Worm (Caenorhabditis elegans) whole organism, L4 larva: Measurements from ENCODE around the gene F54G2.1.

Experiments
- ama-1 ChIP-seq: fragments of 150-350 bp; optimal IDR thresholded peaks from 2 replicates; lab custom pipeline; 2014; ENCODE audit warnings: inconsistent platforms, mixed read lengths
- arid-1 ChIP-seq: fragments of 200-800 bp; sonication (Bioruptor generic); conservative IDR thresholded peaks from 2 replicates; pipeline ENCODE4 v1.3.6; 2022; ENCODE audit warnings: missing genetic modification reagents, missing genetic modification characterization, missing compliant biosample characterization
- ces-1 ChIP-seq: fragments of 150-350 bp; sonication (generic microtip); optimal IDR thresholded peaks from 4 replicates; lab custom pipeline; 2014; ENCODE audit warnings: missing biosample characterization, missing genetic modification reagents, missing genetic modification characterization
- cey-2 ChIP-seq: sonication (generic microtip); optimal IDR thresholded peaks from 3 replicates; lab custom pipeline; 2017; ENCODE audit warnings: missing genetic modification characterization, mild to moderate bottlenecking, missing compliant biosample characterization, antibody characterized with exemption, borderline replicate concordance; ENCODE audit not compliant: insufficient read depth
- dmd-6 ChIP-seq: fragments of 200-800 bp; sonication (Bioruptor generic); IDR thresholded peaks from 2 replicates; pipeline ENCODE4 v1.3.6; 2022; ENCODE audit warnings: missing genetic modification reagents, missing genetic modification characterization, missing compliant biosample characterization
- dmd-9 ChIP-seq: fragments of 200-800 bp; sonication (Bioruptor generic); IDR thresholded peaks from 2 replicates; pipeline ENCODE4 v1.3.6; 2022; ENCODE audit warnings: missing genetic modification reagents, missing genetic modification characterization, missing compliant biosample characterization
- egl-43 ChIP-seq: fragments of 200-800 bp; sonication (Bioruptor generic); IDR thresholded peaks from 2 replicates; pipeline ENCODE4 v1.3.6; 2022; ENCODE audit warnings: missing genetic modification reagents, missing genetic modification characterization, missing compliant biosample characterization
- mep-1 ChIP-seq: fragments of 150-350 bp; sonication (generic microtip); optimal IDR thresholded peaks from 3 replicates; lab custom pipeline; 2014; ENCODE audit warnings: missing biosample characterization, missing genetic modification characterization
- nhr-11 ChIP-seq: fragments of 150-350 bp; optimal IDR thresholded peaks from 2 replicates; lab custom pipeline; 2014; ENCODE audit warnings: missing biosample characterization, missing genetic modification characterization
- unc-62 ChIP-seq, 3 experiments: fragments of 150-350 bp in 1 of 3; sonication (generic microtip); optimal IDR thresholded peaks in 2 of 3; peaks in 1 of 3; 1 replicate in 1 of 3; 2 replicates in 2 of 3; lab custom pipeline; 2014 to 2017; ENCODE audit warnings: missing biosample characterization in 3 of 3, missing genetic modification characterization in 3 of 3, missing genetic modification reagents in 3 of 3, missing genotype in 1 of 3

- TF ChIP-seq nhr-11 (tag; lab: Kevin White, UChicago), result no peak
- no peak for TF ChIP-seq egl-43
- TF ChIP-seq dmd-6, result no peak
- TF ChIP-seq ces-1 (GFP tag; lab: Kevin White, UChicago), result no peak
- no peak for TF ChIP-seq dmd-9 (GFP tag; lab: Robert Waterston, UW)
- no peak for TF ChIP-seq ama-1 (lab: Kevin White, UChicago)
- TF ChIP-seq unc-62 (GFP tag; optimal IDR thresholded peaks at IDR 0.05 in 1 of 2; lab: Kevin White, UChicago), result no peak
- TF ChIP-seq unc-62 (tag; optimal IDR thresholded peaks at IDR 0.05; lab: Kevin White, UChicago), result no peak
- TF ChIP-seq mep-1 (tag; lab: Kevin White, UChicago), result no peak
- no peak for TF ChIP-seq arid-1
- no peak for TF ChIP-seq cey-2
Observed at ce11 chrX:2632869-2633268, 31.3 kb downstream of the F54G2.1 start.
